Worm (Caenorhabditis elegans): Measurements from ENCODE around the gene K08E4.2.
A peak's percentile ranks its signal among the peaks of the same experiment; 100 is the strongest.

K08E4.2 gene

ce11 chrIV:12034776-12035175 is 21.7 kb downstream of the K08E4.2 start:
- TF ChIP-seq zim-3 (tag; optimal IDR thresholded peaks at IDR 0.05) (no peak), unc-130 (GFP tag; optimal IDR thresholded peaks at IDR 0.05) (no peak), hmg-20 (GFP tag; IDR thresholded peaks at IDR 0.05) (no peak), ceh-79 (tag; optimal IDR thresholded peaks at IDR 0.05) (no peak), C06A6.2 (GFP tag; conservative IDR thresholded peaks at IDR 0.05) (no peak), T26A5.8 (tag; optimal IDR thresholded peaks at IDR 0.05) (no peak), ztf-25 (GFP tag; IDR thresholded peaks at IDR 0.05) (no peak), cebp-2 (GFP tag; IDR thresholded peaks at IDR 0.05) (peak; percentile 19; the same call in 1 of the 2 replicates), K11D2.4 (GFP tag; IDR thresholded peaks at IDR 0.05) (no peak), sdz-38 (tag; optimal IDR thresholded peaks at IDR 0.05) (no peak), hlh-26 (GFP tag; conservative IDR thresholded peaks at IDR 0.05) (no peak), madf-10 (tag; optimal IDR thresholded peaks at IDR 0.05) (no peak), xnd-1 (tag; optimal IDR thresholded peaks at IDR 0.05) (no peak), B0261.1 (tag; optimal IDR thresholded peaks at IDR 0.05) (no peak), C17E4.6 (GFP tag; IDR thresholded peaks at IDR 0.05) (no peak), ccch-3 (GFP tag; optimal IDR thresholded peaks at IDR 0.05) (no peak), ztf-6 (GFP tag; IDR thresholded peaks at IDR 0.05) (no peak), dox-1 (GFP tag; IDR thresholded peaks at IDR 0.05) (no peak), zfh-2 (GFP tag; conservative IDR thresholded peaks at IDR 0.05) (0 out of 2 replicates have a peak, but pooled peaks have one; percentile 12), ceh-27 (GFP tag; optimal IDR thresholded peaks at IDR 0.05) (no peak), nhr-179 (tag; optimal IDR thresholded peaks at IDR 0.05) (no peak), B0019.2 (GFP tag; conservative IDR thresholded peaks at IDR 0.05) (no peak), snpc-3.4 (tag; optimal IDR thresholded peaks at IDR 0.05) (no peak), ztf-28 (GFP tag; IDR thresholded peaks at IDR 0.05) (no peak), lir-1 (GFP tag; conservative IDR thresholded peaks at IDR 0.05) (no peak), B0336.3 (GFP tag; IDR thresholded peaks at IDR 0.05) (no peak), Y53G8AR.9 (GFP tag; conservative IDR thresholded peaks at IDR 0.05) (no peak), K12H6.12 (tag; optimal IDR thresholded peaks at IDR 0.05) (no peak), attf-6 (GFP tag; IDR thresholded peaks at IDR 0.05) (0 out of 2 replicates have a peak, but pooled peaks have one; percentile 35), F22D6.2 (tag; optimal IDR thresholded peaks at IDR 0.05) (no peak), nfyb-1 (GFP tag; IDR thresholded peaks at IDR 0.05) (no peak), cebp-1 (GFP tag; IDR thresholded peaks at IDR 0.05) (no peak), cebp-1 (tag; optimal IDR thresholded peaks at IDR 0.05) (no peak), mes-4 (tag; optimal IDR thresholded peaks at IDR 0.05) (no peak), nhr-90 (tag; optimal IDR thresholded peaks at IDR 0.05) (no peak), ama-1 (optimal IDR thresholded peaks at IDR 0.05) (peak; percentile 59), ama-1 (GFP tag; optimal IDR thresholded peaks at IDR 0.05) (no peak), attf-5 (GFP tag; optimal IDR thresholded peaks at IDR 0.05) (no peak), ztf-18 (tag; optimal IDR thresholded peaks at IDR 0.05) (no peak), ztf-26 (tag; optimal IDR thresholded peaks at IDR 0.05) (no peak), gei-17 (GFP tag; optimal IDR thresholded peaks at IDR 0.05) (no peak), Y56A3A.18 (GFP tag; IDR thresholded peaks at IDR 0.05) (no peak), hrde-1 (tag; optimal IDR thresholded peaks at IDR 0.05; ENCODE audit: borderline replicate concordance) (no peak), Y79H2A.3 (GFP tag; conservative IDR thresholded peaks at IDR 0.05) (no peak), ekl-4 (GFP tag; IDR thresholded peaks at IDR 0.05) (0 out of 2 replicates have a peak, but pooled peaks have one; percentile 12)
